Fruit fly (Drosophila melanogaster) S2 (cell line): Measurements from ENCODE around the gene Pi3K92E.

Experiments used
- CG8478 ChIP-seq: fragments of >200 bp; optimal IDR thresholded peaks from 2 replicates; lab custom pipeline; 2018
- CTCF ChIP-seq, 2 experiments: fragments of >200 bp; optimal IDR thresholded peaks; 2 replicates each; lab custom pipeline; 2018

- TF ChIP-seq CTCF (optimal IDR thresholded peaks at IDR 0.05; lab: Kevin White, UChicago) (no peak), CG8478 (no peak)
Measured at dm6 chr3R:20593463-20593838, 41.1 kb downstream of the Pi3K92E start.
